Worm (Caenorhabditis elegans) whole organism, early embryonic: ENCODE results near the gene eel-1.

Source experiments
- B0310.2 ChIP-seq: sonication (generic microtip); optimal IDR thresholded peaks from 2 replicates; lab custom pipeline; 2016; ENCODE audit warnings: mild to moderate bottlenecking, missing genetic modification characterization, missing compliant biosample characterization
- F13C5.2 ChIP-seq: sonication (generic microtip); optimal IDR thresholded peaks from 2 replicates; lab custom pipeline; 2017; ENCODE audit warnings: mild to moderate bottlenecking, missing genetic modification characterization, inconsistent platforms, missing compliant biosample characterization
- aly-1 ChIP-seq: sonication (generic microtip); optimal IDR thresholded peaks from 2 replicates; lab custom pipeline; 2016; ENCODE audit warnings: missing genetic modification characterization, missing compliant biosample characterization
- ama-1 ChIP-seq: fragments of 150-350 bp; optimal IDR thresholded peaks from 2 replicates; lab custom pipeline; 2014
- ceh-13 ChIP-seq: fragments of 200-800 bp; sonication (Bioruptor generic); optimal IDR thresholded peaks from 2 replicates; lab custom pipeline; 2018; ENCODE audit warnings: mild to moderate bottlenecking, missing genetic modification characterization, missing compliant biosample characterization
- ceh-36 ChIP-seq: sonication (generic microtip); optimal IDR thresholded peaks from 2 replicates; lab custom pipeline; 2016; ENCODE audit warnings: missing genetic modification characterization, inconsistent platforms, missing compliant biosample characterization
- ets-7 ChIP-seq: sonication (generic microtip); optimal IDR thresholded peaks from 2 replicates; lab custom pipeline; 2016; ENCODE audit warnings: missing genotype, missing genetic modification characterization, missing compliant biosample characterization
- flt-1 ChIP-seq: fragments of 200-800 bp; sonication (Bioruptor generic); IDR thresholded peaks from 2 replicates; pipeline ENCODE4 v1.3.6; 2022; ENCODE audit warnings: missing genetic modification characterization, missing compliant biosample characterization
- hmbx-1 ChIP-seq: sonication (generic microtip); optimal IDR thresholded peaks from 2 replicates; lab custom pipeline; 2016; ENCODE audit warnings: mild to moderate bottlenecking, missing genetic modification characterization, missing compliant biosample characterization
- hmg-4 ChIP-seq: fragments of 200-800 bp; sonication (Bioruptor generic); optimal IDR thresholded peaks from 2 replicates; lab custom pipeline; 2018; ENCODE audit warnings: mild to moderate bottlenecking, missing genetic modification characterization, missing compliant biosample characterization
- hnd-1 ChIP-seq: sonication (generic microtip); optimal IDR thresholded peaks from 2 replicates; lab custom pipeline; 2016; ENCODE audit warnings: missing genetic modification characterization, missing compliant biosample characterization
- pes-1 ChIP-seq: fragments of 200-800 bp; sonication (Bioruptor generic); IDR thresholded peaks from 2 replicates; pipeline ENCODE4 v1.3.6; 2022; ENCODE audit warnings: missing genetic modification reagents, missing genetic modification characterization, missing compliant biosample characterization
- scrt-1 ChIP-seq: fragments of 200-800 bp; sonication (Bioruptor generic); IDR thresholded peaks from 2 replicates; pipeline ENCODE4 v1.3.6; 2022; ENCODE audit warnings: missing genetic modification characterization, missing compliant biosample characterization
- sea-1 ChIP-seq: fragments of 200-800 bp; sonication (Bioruptor generic); conservative IDR thresholded peaks from 2 replicates; pipeline ENCODE4 v1.3.6; 2022; ENCODE audit warnings: missing genetic modification characterization, missing compliant biosample characterization
- tbx-11 ChIP-seq: fragments of 200-800 bp; sonication (Bioruptor generic); IDR thresholded peaks from 2 replicates; pipeline ENCODE4 v1.3.6; 2022; ENCODE audit warnings: missing genetic modification characterization, missing compliant biosample characterization
- tbx-37 ChIP-seq: fragments of 200-800 bp; sonication (Bioruptor generic); conservative IDR thresholded peaks from 2 replicates; pipeline ENCODE4 v1.3.6; 2022; ENCODE audit warnings: missing genetic modification reagents, missing genetic modification characterization, missing compliant biosample characterization
- tra-4 ChIP-seq: sonication (generic microtip); optimal IDR thresholded peaks from 2 replicates; lab custom pipeline; 2017; ENCODE audit warnings: missing genetic modification characterization, missing compliant biosample characterization

The eel-1 gene

DNA sequence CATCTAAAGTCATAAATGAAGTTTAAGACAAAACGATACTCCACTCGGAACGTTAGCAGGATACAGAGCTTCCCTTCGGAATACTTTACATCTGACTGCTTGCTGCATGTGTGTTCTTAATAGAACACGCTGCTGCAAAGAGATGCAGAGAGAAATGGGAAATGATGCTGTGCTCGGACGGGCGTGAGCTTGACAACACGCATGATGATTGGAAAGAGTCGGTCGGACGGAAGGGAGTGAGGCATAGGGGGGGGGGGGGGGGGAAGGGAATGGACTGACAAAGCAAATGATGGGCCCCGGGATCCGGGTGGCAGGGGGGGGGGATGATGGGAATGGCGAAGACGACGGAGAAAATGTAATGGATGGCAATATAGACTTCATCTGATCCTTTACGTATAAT lies 52.6 kb downstream of the eel-1 start:
- TF ChIP-seq hmbx-1 (tag; lab: Kevin White, UChicago) (no peak), hmg-4 (GFP tag; lab: Kevin White, UChicago) (peak; percentile 18), ets-7 (no peak)

DNA sequence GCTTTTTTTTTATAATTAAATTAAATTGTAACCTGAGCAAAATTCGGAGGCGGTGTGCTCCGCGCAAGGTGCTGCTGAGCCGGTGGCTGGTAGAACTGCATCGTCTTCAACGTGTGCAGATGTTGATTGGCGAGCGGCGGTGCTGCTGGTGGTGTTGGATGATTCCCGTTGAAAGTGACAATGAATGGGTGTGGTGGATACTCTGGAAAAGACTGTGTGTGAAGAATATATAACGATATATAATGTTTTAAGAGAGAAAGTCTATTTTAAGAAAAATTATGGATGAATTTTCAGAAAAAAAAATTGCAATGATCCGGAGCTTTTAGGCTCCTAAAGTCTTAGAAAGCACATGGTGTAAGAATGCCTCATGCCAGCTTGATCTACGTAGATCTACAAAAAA lies 54.5 kb downstream of the eel-1 start, which contains the start of gene Y54G2A.26:
Gene Y54G2A.26, minus strand, starts transcription at position 101 of the 400 bp plus-strand sequence.
- TF ChIP-seq hnd-1 (tag; lab: Kevin White, UChicago) (no peak), sea-1 (GFP tag; lab: Robert Waterston, UW) (no peak), ceh-36 (tag; lab: Kevin White, UChicago) (no peak), scrt-1 (GFP tag; lab: Robert Waterston, UW) (no peak), ets-7 (no peak), hmbx-1 (tag; lab: Kevin White, UChicago) (no peak), aly-1 (no peak), pes-1 (GFP tag; lab: Robert Waterston, UW) (no peak), tbx-11 (GFP tag; lab: Robert Waterston, UW) (no peak), flt-1 (GFP tag; lab: Robert Waterston, UW) (no peak), tbx-37 (GFP tag; lab: Robert Waterston, UW) (no peak), hmg-4 (GFP tag; lab: Kevin White, UChicago) (no peak), F13C5.2 (no peak), B0310.2 (tag; lab: Kevin White, UChicago) (no peak), ceh-13 (GFP tag; lab: Kevin White, UChicago) (no peak), tra-4 (tag; lab: Kevin White, UChicago) (no peak), ama-1 (lab: Kevin White, UChicago) (no peak)

DNA sequence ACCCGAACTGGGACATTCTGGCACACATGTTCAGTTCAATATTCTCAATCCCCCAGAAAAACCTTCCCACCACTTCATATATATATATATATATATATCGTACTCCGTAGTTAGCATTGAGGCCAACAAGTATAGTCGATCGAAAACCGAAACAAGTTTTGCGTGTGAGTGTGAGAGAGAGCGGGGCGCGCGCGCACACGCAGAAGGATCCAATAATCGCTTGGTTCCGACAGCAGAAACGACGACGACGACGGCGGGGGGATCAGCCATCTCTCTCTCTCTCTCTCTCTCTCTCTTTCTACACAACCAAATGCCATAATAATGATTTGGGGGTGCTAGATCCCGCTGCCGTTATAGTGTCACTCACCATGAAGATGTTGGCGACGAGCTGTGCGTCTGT lies 55.0 kb downstream of the eel-1 start:
- TF ChIP-seq ceh-13 (GFP tag; lab: Kevin White, UChicago), result no peak
- no peak for TF ChIP-seq pes-1 (GFP tag; lab: Robert Waterston, UW)

DNA sequence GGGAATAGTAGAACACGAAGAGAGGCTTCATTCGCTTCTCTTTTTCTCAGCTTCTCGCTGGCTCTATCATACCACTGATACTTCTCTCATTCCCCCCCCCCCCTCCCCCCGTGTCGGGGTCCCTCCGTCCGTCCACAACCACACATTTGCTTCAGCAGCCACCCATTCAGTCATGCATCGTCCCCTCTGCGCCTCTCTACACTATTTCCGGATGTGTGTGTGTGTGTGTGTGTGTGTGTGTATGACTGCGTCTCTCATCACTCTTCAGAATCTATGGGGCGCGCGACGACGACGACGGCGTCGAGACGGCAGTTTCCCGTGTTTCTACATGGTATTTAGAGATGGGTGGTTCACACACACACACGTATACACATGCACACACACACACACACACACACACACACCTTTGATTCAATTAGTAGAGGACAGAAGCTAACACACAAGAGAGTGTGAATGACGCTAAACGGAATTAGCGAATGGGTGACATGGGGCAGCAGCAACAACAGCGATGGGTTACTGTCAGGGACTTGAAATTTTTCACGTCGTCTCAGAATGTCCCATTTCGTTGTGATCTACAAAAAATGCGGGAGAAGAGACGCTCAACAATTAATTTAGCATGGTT lies 56.5 kb downstream of the eel-1 start:
- no peak for TF ChIP-seq hmbx-1 (tag; lab: Kevin White, UChicago)
- TF ChIP-seq tra-4 (tag; lab: Kevin White, UChicago), result no peak
- peak; percentile 78 for TF ChIP-seq hmg-4 (GFP tag; lab: Kevin White, UChicago)
- TF ChIP-seq F13C5.2, result peak; percentile 41

DNA sequence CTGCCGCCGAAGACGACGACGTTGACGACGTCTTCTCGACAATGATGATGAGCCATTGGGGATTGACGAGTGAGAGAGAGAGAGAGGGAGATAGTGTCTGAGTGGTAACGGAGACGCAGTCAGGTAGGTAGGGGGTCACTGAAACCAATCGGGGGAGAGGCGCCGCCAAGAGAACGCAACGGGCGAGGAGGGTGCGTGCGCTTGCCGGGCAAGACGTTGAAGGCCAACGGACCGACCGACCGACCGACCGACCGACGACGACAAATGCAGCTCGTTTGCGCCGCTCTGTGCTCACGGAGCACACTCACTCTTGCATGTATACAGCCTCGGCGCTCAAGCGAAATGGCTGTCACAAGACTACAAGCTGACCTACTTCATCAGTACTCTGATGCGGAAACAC lies 59.4 kb downstream of the eel-1 start:
- TF ChIP-seq flt-1 (GFP tag; lab: Robert Waterston, UW) (no peak), hmg-4 (GFP tag; lab: Kevin White, UChicago) (peak; percentile 32)

DNA sequence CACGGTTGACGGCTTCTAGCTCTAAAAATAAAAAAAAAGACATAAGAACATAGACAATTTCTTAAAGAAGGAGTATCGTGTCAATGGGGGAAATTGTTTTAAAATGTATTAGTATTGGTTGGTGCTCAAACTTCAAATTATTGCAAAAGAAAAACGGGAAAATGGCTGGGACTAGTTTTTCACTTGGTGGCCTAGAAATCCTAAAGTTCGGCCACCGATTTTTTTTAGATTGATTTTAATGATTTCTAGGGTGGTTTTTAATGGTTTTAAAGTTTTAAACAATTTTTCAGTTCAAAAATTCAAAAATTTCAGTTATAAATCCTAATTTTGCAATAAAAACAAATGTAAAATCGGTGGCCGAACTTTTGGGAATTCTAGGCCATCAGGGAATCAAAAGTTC lies 63.2 kb downstream of the eel-1 start:
- TF ChIP-seq aly-1, result no peak
- TF ChIP-seq ets-7, result no peak
- TF ChIP-seq tra-4 (tag; lab: Kevin White, UChicago), result no peak
- no peak for TF ChIP-seq F13C5.2
- no peak for TF ChIP-seq hnd-1 (tag; lab: Kevin White, UChicago)
- no peak for TF ChIP-seq tbx-37 (GFP tag; lab: Robert Waterston, UW)
- TF ChIP-seq pes-1 (GFP tag; lab: Robert Waterston, UW), result no peak
- no peak for TF ChIP-seq hmg-4 (GFP tag; lab: Kevin White, UChicago)
- no peak for TF ChIP-seq ceh-36 (tag; lab: Kevin White, UChicago)
- no peak for TF ChIP-seq hmbx-1 (tag; lab: Kevin White, UChicago)
- TF ChIP-seq flt-1 (GFP tag; lab: Robert Waterston, UW), result no peak
- TF ChIP-seq sea-1 (GFP tag; lab: Robert Waterston, UW), result no peak
- TF ChIP-seq ama-1 (lab: Kevin White, UChicago), result no peak
- no peak for TF ChIP-seq tbx-11 (GFP tag; lab: Robert Waterston, UW)
- TF ChIP-seq scrt-1 (GFP tag; lab: Robert Waterston, UW), result no peak
